Worm (Caenorhabditis elegans) whole organism, mixed stage, embryonic: ENCODE data around the gene srx-64.

Source experiments
- blmp-1 ChIP-seq: fragments of 150-350 bp; optimal IDR thresholded peaks from 2 replicates; lab custom pipeline; 2014; ENCODE audit warnings: missing biosample characterization, missing genetic modification characterization
- flh-1 ChIP-seq: fragments of 200-800 bp; sonication (Bioruptor generic); optimal IDR thresholded peaks from 2 replicates; lab custom pipeline; 2018; ENCODE audit warnings: mild to moderate bottlenecking, missing genetic modification characterization, moderate library complexity, missing compliant biosample characterization
- lin-13 ChIP-seq: fragments of 150-350 bp; optimal IDR thresholded peaks from 2 replicates; lab custom pipeline; 2014; ENCODE audit warnings: missing biosample characterization, missing genetic modification characterization
- lin-32 ChIP-seq: fragments of 200-800 bp; sonication (Bioruptor generic); optimal IDR thresholded peaks from 2 replicates; lab custom pipeline; 2018; ENCODE audit warnings: mild to moderate bottlenecking, missing genetic modification characterization, missing compliant biosample characterization
- lsy-2 ChIP-seq: fragments of 150-350 bp; optimal IDR thresholded peaks from 2 replicates; lab custom pipeline; 2014; ENCODE audit warnings: missing biosample characterization, missing genetic modification characterization
- nhr-12 ChIP-seq: fragments of 150-350 bp; optimal IDR thresholded peaks from 2 replicates; lab custom pipeline; 2014; ENCODE audit warnings: missing biosample characterization, missing genetic modification characterization
- snpc-4 ChIP-seq: fragments of 150-350 bp; optimal IDR thresholded peaks from 2 replicates; lab custom pipeline; 2014; ENCODE audit warnings: missing biosample characterization, missing genetic modification characterization
- sptf-1 ChIP-seq: sonication (generic microtip); optimal IDR thresholded peaks from 2 replicates; lab custom pipeline; 2017; ENCODE audit warnings: mild to moderate bottlenecking, missing genetic modification characterization, moderate library complexity, missing compliant biosample characterization

- TF ChIP-seq lin-13 (no peak), blmp-1 (tag; lab: Kevin White, UChicago) (no peak), flh-1 (GFP tag; lab: Kevin White, UChicago) (no peak), lin-32 (no peak), snpc-4 (tag; lab: Kevin White, UChicago) (no peak), nhr-12 (tag; lab: Kevin White, UChicago) (no peak), sptf-1 (tag; lab: Kevin White, UChicago) (no peak), lsy-2 (tag; lab: Kevin White, UChicago) (no peak)
Measured at ce11 chrV:3921635-3922034, 7.6 kb upstream of the srx-64 start, which contains the start of gene srx-65.
